Worm (Caenorhabditis elegans): ENCODE data around the gene clik-2.

DNA sequence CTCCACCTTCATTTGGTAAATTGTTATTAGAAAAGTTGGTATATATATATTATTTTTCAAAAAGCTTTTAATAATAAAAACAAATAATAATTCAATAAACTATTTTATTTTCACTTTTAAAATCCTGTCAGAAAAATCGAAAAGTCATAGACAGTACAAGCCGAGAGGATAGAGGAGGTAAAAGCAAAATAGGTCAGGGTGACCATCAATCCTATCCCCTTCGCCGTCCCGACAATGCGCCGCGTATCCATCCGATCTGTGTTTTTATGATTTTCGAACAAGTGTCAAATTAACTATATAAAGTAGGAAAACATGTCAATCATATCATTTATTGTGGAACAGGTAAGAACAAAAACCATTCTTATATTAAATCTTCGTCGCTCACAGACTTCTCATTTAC, 23.6 kb downstream of the clik-2 start:
- no peak for TF ChIP-seq elt-3 (tag; optimal IDR thresholded peaks at IDR 0.05)
- no peak for TF ChIP-seq ztf-11 (tag; optimal IDR thresholded peaks at IDR 0.05)
- no peak for TF ChIP-seq aly-2 (tag; optimal IDR thresholded peaks at IDR 0.05)
- TF ChIP-seq mbf-1 (tag; optimal IDR thresholded peaks at IDR 0.05) = no peak
- TF ChIP-seq snpc-4 (tag; optimal IDR thresholded peaks at IDR 0.05) = no peak
- no peak for TF ChIP-seq ZK546.5 (tag; optimal IDR thresholded peaks at IDR 0.05)
- TF ChIP-seq nhr-10 (tag; optimal IDR thresholded peaks at IDR 0.05) = no peak
- no peak for TF ChIP-seq fos-1 (tag; optimal IDR thresholded peaks at IDR 0.05)

Measured in whole organism, L2 larva.